Worm (Caenorhabditis elegans) whole organism, L3 larva: ENCODE data around the gene srj-42.

Experiments
- R02D3.7 ChIP-seq: fragments of 150-350 bp; optimal IDR thresholded peaks from 2 replicates; lab custom pipeline; 2014; ENCODE audit warnings: missing biosample characterization, missing genetic modification characterization
- ZK546.5 ChIP-seq: sonication (generic microtip); optimal IDR thresholded peaks from 2 replicates; lab custom pipeline; 2017; ENCODE audit warnings: missing biosample characterization, missing genetic modification characterization
- aly-2 ChIP-seq: fragments of 150-350 bp; optimal IDR thresholded peaks from 2 replicates; lab custom pipeline; 2014; ENCODE audit warnings: missing biosample characterization, missing genetic modification characterization
- ceh-16 ChIP-seq: sonication (generic microtip); optimal IDR thresholded peaks from 2 replicates; lab custom pipeline; 2017; ENCODE audit warnings: missing biosample characterization, missing genetic modification characterization
- ceh-82 ChIP-seq: fragments of 150-350 bp; optimal IDR thresholded peaks from 2 replicates; lab custom pipeline; 2014; ENCODE audit warnings: missing biosample characterization, missing genetic modification characterization
- ceh-9 ChIP-seq: sonication (generic microtip); optimal IDR thresholded peaks from 2 replicates; lab custom pipeline; 2018; ENCODE audit warnings: missing biosample characterization, missing genetic modification characterization
- daf-12 ChIP-seq: fragments of 150-350 bp; optimal IDR thresholded peaks from 2 replicates; lab custom pipeline; 2014; ENCODE audit warnings: missing biosample characterization, missing genetic modification reagents, missing genetic modification characterization
- egl-5 ChIP-seq: fragments of 150-350 bp; optimal IDR thresholded peaks from 2 replicates; lab custom pipeline; 2017; ENCODE audit warnings: missing biosample characterization, missing genetic modification reagents, missing genetic modification characterization, inconsistent platforms
- elt-1 ChIP-seq: fragments of 150-350 bp; optimal IDR thresholded peaks from 2 replicates; lab custom pipeline; 2014; ENCODE audit warnings: missing biosample characterization, missing genetic modification characterization
- elt-3 ChIP-seq, 3 experiments: fragments of 150-350 bp in 1 of 3; sonication (generic microtip) in 2 of 3; optimal IDR thresholded peaks; 2 replicates in 2 of 3; 4 replicates in 1 of 3; lab custom pipeline; 2014 to 2017; ENCODE audit warnings: missing biosample characterization in 3 of 3, missing genetic modification characterization in 3 of 3
- fkh-10 ChIP-seq: sonication (generic microtip); optimal IDR thresholded peaks from 2 replicates; lab custom pipeline; 2017; ENCODE audit warnings: missing biosample characterization, missing genetic modification reagents, missing genetic modification characterization
- fkh-2 ChIP-seq: fragments of 150-350 bp; optimal IDR thresholded peaks from 2 replicates; lab custom pipeline; 2014; ENCODE audit warnings: missing biosample characterization, missing genetic modification reagents, missing genetic modification characterization
- fos-1 ChIP-seq: fragments of 150-350 bp; optimal IDR thresholded peaks from 2 replicates; lab custom pipeline; 2014; ENCODE audit warnings: missing biosample characterization, missing genetic modification characterization
- hmg-11 ChIP-seq: sonication (generic microtip); optimal IDR thresholded peaks from 2 replicates; lab custom pipeline; 2016; ENCODE audit warnings: missing genetic modification characterization, missing compliant biosample characterization
- jun-1 ChIP-seq: fragments of 150-350 bp; optimal IDR thresholded peaks from 2 replicates; lab custom pipeline; 2014; ENCODE audit warnings: missing biosample characterization, missing genetic modification reagents, missing genetic modification characterization
- lin-15B ChIP-seq: fragments of 150-350 bp; optimal IDR thresholded peaks from 2 replicates; lab custom pipeline; 2014; ENCODE audit warnings: missing biosample characterization, missing genetic modification characterization
- lin-39 ChIP-seq: fragments of 150-350 bp; optimal IDR thresholded peaks from 2 replicates; lab custom pipeline; 2018; ENCODE audit warnings: missing biosample characterization, missing genetic modification reagents, missing genetic modification characterization
- lsy-12 ChIP-seq: sonication (generic microtip); optimal IDR thresholded peaks from 2 replicates; lab custom pipeline; 2016; ENCODE audit warnings: mild to moderate bottlenecking, missing genetic modification characterization, missing compliant biosample characterization
- mdl-1 ChIP-seq: fragments of 150-350 bp; optimal IDR thresholded peaks from 2 replicates; lab custom pipeline; 2014; ENCODE audit warnings: missing biosample characterization, missing genetic modification characterization
- mml-1 ChIP-seq: fragments of 150-350 bp; sonication (generic microtip); optimal IDR thresholded peaks from 3 replicates; lab custom pipeline; 2014; ENCODE audit warnings: missing biosample characterization, missing genetic modification characterization
- nfya-1 ChIP-seq: sonication (generic microtip); optimal IDR thresholded peaks from 2 replicates; lab custom pipeline; 2017; ENCODE audit warnings: missing genetic modification characterization, mild to moderate bottlenecking, missing compliant biosample characterization, antibody characterized with exemption, moderate library complexity; ENCODE audit not compliant: insufficient read depth
- nhr-11 ChIP-seq: fragments of 150-350 bp; optimal IDR thresholded peaks from 2 replicates; lab custom pipeline; 2014; ENCODE audit warnings: missing biosample characterization, missing genetic modification characterization
- nhr-12 ChIP-seq: fragments of 150-350 bp; optimal IDR thresholded peaks from 2 replicates; lab custom pipeline; 2014; ENCODE audit warnings: missing biosample characterization, missing genetic modification characterization
- nhr-23 ChIP-seq: fragments of 150-350 bp; optimal IDR thresholded peaks from 2 replicates; lab custom pipeline; 2014; ENCODE audit warnings: missing biosample characterization, missing genetic modification reagents, missing genetic modification characterization
- nhr-28 ChIP-seq: fragments of 150-350 bp; optimal IDR thresholded peaks from 2 replicates; lab custom pipeline; 2014; ENCODE audit warnings: missing biosample characterization, missing genetic modification characterization
- nhr-67 ChIP-seq: fragments of 150-350 bp; optimal IDR thresholded peaks from 2 replicates; lab custom pipeline; 2014; ENCODE audit warnings: missing biosample characterization, missing genetic modification characterization
- nhr-76 ChIP-seq: fragments of 150-350 bp; sonication (generic microtip); optimal IDR thresholded peaks from 5 replicates; lab custom pipeline; 2014; ENCODE audit warnings: missing biosample characterization, missing genetic modification characterization
- nhr-77 ChIP-seq: fragments of 150-350 bp; optimal IDR thresholded peaks from 2 replicates; lab custom pipeline; 2014; ENCODE audit warnings: missing biosample characterization, missing genetic modification characterization
- pha-4 ChIP-seq: fragments of 150-350 bp; optimal IDR thresholded peaks from 2 replicates; lab custom pipeline; 2014; ENCODE audit warnings: missing biosample characterization, missing genetic modification reagents, missing genetic modification characterization
- sea-2 ChIP-seq: fragments of 150-350 bp; sonication (generic microtip); optimal IDR thresholded peaks from 4 replicates; lab custom pipeline; 2014; ENCODE audit warnings: missing biosample characterization, missing genetic modification reagents, missing genetic modification characterization
- skn-1 ChIP-seq: fragments of 150-350 bp; optimal IDR thresholded peaks from 2 replicates; lab custom pipeline; 2014; ENCODE audit warnings: missing biosample characterization, missing genetic modification characterization
- snpc-4 ChIP-seq: fragments of 150-350 bp; optimal IDR thresholded peaks from 2 replicates; lab custom pipeline; 2014; ENCODE audit warnings: missing biosample characterization, missing genetic modification characterization
- tbx-2 ChIP-seq: sonication (generic microtip); optimal IDR thresholded peaks from 2 replicates; lab custom pipeline; 2016; ENCODE audit warnings: mild to moderate bottlenecking, missing genetic modification characterization, missing compliant biosample characterization
- unc-62 ChIP-seq: fragments of 150-350 bp; sonication (generic microtip); optimal IDR thresholded peaks from 4 replicates; lab custom pipeline; 2014; ENCODE audit warnings: missing biosample characterization, missing genetic modification reagents, missing genetic modification characterization
- zag-1 ChIP-seq: fragments of 150-350 bp; optimal IDR thresholded peaks from 2 replicates; lab custom pipeline; 2014; ENCODE audit warnings: missing biosample characterization, missing genetic modification characterization
- ztf-11 ChIP-seq: fragments of 150-350 bp; optimal IDR thresholded peaks from 2 replicates; lab custom pipeline; 2014; ENCODE audit warnings: missing biosample characterization, missing genetic modification characterization
- ztf-4 ChIP-seq: fragments of 150-350 bp; optimal IDR thresholded peaks from 2 replicates; lab custom pipeline; 2014; ENCODE audit warnings: missing biosample characterization, missing genetic modification characterization

Gene srj-42

ce11 chrIV:15274063-15274462 is 22.0 kb upstream of the srj-42 start:
- TF ChIP-seq fos-1 (no peak), nhr-11 (tag; lab: Kevin White, UChicago) (peak; percentile 7), lin-39 (tag; lab: Kevin White, UChicago) (peak; percentile 16), nfya-1 (tag; lab: Kevin White, UChicago) (peak; percentile 20)

ce11 chrIV:15259548-15259947 is 7.5 kb upstream of the srj-42 start, which contains the start of gene Y73F8A.5:
Gene Y73F8A.5, plus strand, starts transcription at chrIV:15259868.
- no peak for TF ChIP-seq mdl-1 (tag; lab: Kevin White, UChicago)
- no peak for TF ChIP-seq daf-12 (tag; lab: Kevin White, UChicago)
- TF ChIP-seq ZK546.5 (tag; lab: Kevin White, UChicago), result no peak
- no peak for TF ChIP-seq elt-3 (tag; optimal IDR thresholded peaks at IDR 0.05; lab: Kevin White, UChicago)
- no peak for TF ChIP-seq ceh-9
- TF ChIP-seq hmg-11 (tag; lab: Kevin White, UChicago), result peak; percentile 65
- TF ChIP-seq lsy-12 (tag; lab: Kevin White, UChicago), result no peak
- no peak for TF ChIP-seq egl-5 (tag; lab: Kevin White, UChicago)
- no peak for TF ChIP-seq elt-1 (tag; lab: Kevin White, UChicago)
- no peak for TF ChIP-seq nhr-12 (tag; lab: Kevin White, UChicago)
- TF ChIP-seq nhr-76 (tag; lab: Kevin White, UChicago), result no peak
- no peak for TF ChIP-seq ztf-11 (tag; lab: Kevin White, UChicago)
- TF ChIP-seq unc-62 (GFP tag; lab: Kevin White, UChicago), result no peak
- no peak for TF ChIP-seq ceh-82 (tag; lab: Kevin White, UChicago)
- no peak for TF ChIP-seq nhr-23
- TF ChIP-seq ztf-4 (tag; lab: Kevin White, UChicago), result no peak
- no peak for TF ChIP-seq sea-2 (GFP tag; lab: Kevin White, UChicago)
- peak; percentile 49 for TF ChIP-seq lin-39 (tag; lab: Kevin White, UChicago)
- TF ChIP-seq lin-15B (tag; lab: Kevin White, UChicago), result no peak
- no peak for TF ChIP-seq fkh-2 (tag; lab: Kevin White, UChicago)
- TF ChIP-seq nfya-1 (tag; lab: Kevin White, UChicago), result peak; percentile 51
- TF ChIP-seq nhr-77 (tag; lab: Kevin White, UChicago), result no peak
- TF ChIP-seq pha-4 (tag; lab: Kevin White, UChicago), result no peak
- no peak for TF ChIP-seq zag-1
- no peak for TF ChIP-seq mml-1 (tag; lab: Kevin White, UChicago)
- no peak for TF ChIP-seq skn-1
- peak; percentile 25 for TF ChIP-seq fkh-10 (GFP tag; lab: Kevin White, UChicago)
- TF ChIP-seq nhr-67 (tag; lab: Kevin White, UChicago), result no peak
- TF ChIP-seq snpc-4 (tag; lab: Kevin White, UChicago), result no peak
- no peak for TF ChIP-seq jun-1
- TF ChIP-seq nhr-28 (tag; lab: Kevin White, UChicago), result no peak
- no peak for TF ChIP-seq ceh-16 (tag; lab: Kevin White, UChicago)
- no peak for TF ChIP-seq aly-2 (tag; lab: Kevin White, UChicago)

ce11 chrIV:15251075-15251474 is 982 bp downstream of the srj-42 start:
- TF ChIP-seq tbx-2 (tag; lab: Kevin White, UChicago) (no peak), lin-39 (tag; lab: Kevin White, UChicago) (no peak), lsy-12 (tag; lab: Kevin White, UChicago) (no peak), mml-1 (tag; lab: Kevin White, UChicago) (no peak), nhr-23 (no peak), nhr-67 (tag; lab: Kevin White, UChicago) (no peak), unc-62 (GFP tag; lab: Kevin White, UChicago) (no peak), sea-2 (GFP tag; lab: Kevin White, UChicago) (no peak), R02D3.7 (tag; lab: Kevin White, UChicago) (no peak), jun-1 (no peak), lin-15B (tag; lab: Kevin White, UChicago) (no peak), nhr-11 (tag; lab: Kevin White, UChicago) (no peak), daf-12 (tag; lab: Kevin White, UChicago) (no peak), egl-5 (tag; lab: Kevin White, UChicago) (no peak), ZK546.5 (tag; lab: Kevin White, UChicago) (no peak), nhr-28 (tag; lab: Kevin White, UChicago) (no peak)
